Worm (Caenorhabditis elegans) whole organism, mixed stage, embryonic: Measurements from ENCODE around the gene T20D4.12.

ENCODE experiments used
- ceh-39 ChIP-seq: fragments of 150-350 bp; optimal IDR thresholded peaks from 2 replicates; lab custom pipeline; 2014; ENCODE audit warnings: missing biosample characterization, missing genetic modification characterization
- ceh-43 ChIP-seq: fragments of 200-800 bp; sonication (Bioruptor generic); optimal IDR thresholded peaks from 2 replicates; lab custom pipeline; 2018; ENCODE audit warnings: mild to moderate bottlenecking, missing genetic modification characterization, moderate library complexity, missing compliant biosample characterization
- ceh-83 ChIP-seq: fragments of 200-800 bp; sonication (Bioruptor generic); optimal IDR thresholded peaks from 2 replicates; lab custom pipeline; 2018; ENCODE audit warnings: mild to moderate bottlenecking, missing genetic modification characterization, missing compliant biosample characterization
- ces-1 ChIP-seq: fragments of 150-350 bp; optimal IDR thresholded peaks from 2 replicates; lab custom pipeline; 2014; ENCODE audit warnings: missing biosample characterization, missing genetic modification reagents, missing genetic modification characterization
- drap-1 ChIP-seq: fragments of 200-800 bp; sonication (Bioruptor generic); optimal IDR thresholded peaks from 3 replicates; lab custom pipeline; 2018; ENCODE audit warnings: mild to moderate bottlenecking, missing genetic modification characterization, missing compliant biosample characterization
- elt-1 ChIP-seq: sonication (generic microtip); optimal IDR thresholded peaks from 2 replicates; lab custom pipeline; 2017; ENCODE audit warnings: missing genetic modification characterization, mild to moderate bottlenecking, missing compliant biosample characterization, antibody characterized with exemption, moderate library complexity, borderline replicate concordance; ENCODE audit not compliant: insufficient read depth
- elt-3 ChIP-seq: fragments of 150-350 bp; optimal IDR thresholded peaks from 2 replicates; lab custom pipeline; 2014; ENCODE audit warnings: missing biosample characterization, missing genetic modification characterization
- lsy-2 ChIP-seq: fragments of 150-350 bp; optimal IDR thresholded peaks from 2 replicates; lab custom pipeline; 2014; ENCODE audit warnings: missing biosample characterization, missing genetic modification characterization
- mep-1 ChIP-seq: fragments of 150-350 bp; optimal IDR thresholded peaks from 2 replicates; lab custom pipeline; 2017; ENCODE audit warnings: missing biosample characterization, missing genetic modification reagents, missing genetic modification characterization, inconsistent platforms
- nhr-12 ChIP-seq: fragments of 150-350 bp; optimal IDR thresholded peaks from 2 replicates; lab custom pipeline; 2014; ENCODE audit warnings: missing biosample characterization, missing genetic modification characterization
- nhr-237 ChIP-seq: fragments of 150-350 bp; optimal IDR thresholded peaks from 2 replicates; lab custom pipeline; 2014; ENCODE audit warnings: missing biosample characterization, missing genetic modification characterization
- pha-4 ChIP-seq: fragments of 150-350 bp; optimal IDR thresholded peaks from 2 replicates; lab custom pipeline; 2018; ENCODE audit warnings: missing biosample characterization, missing genetic modification reagents, missing genetic modification characterization
- unc-39 ChIP-seq: fragments of 150-350 bp; optimal IDR thresholded peaks from 2 replicates; lab custom pipeline; 2014; ENCODE audit warnings: missing biosample characterization, missing genetic modification characterization
- unc-62 ChIP-seq: fragments of 150-350 bp; optimal IDR thresholded peaks from 2 replicates; lab custom pipeline; 2014; ENCODE audit warnings: missing biosample characterization, missing genetic modification reagents, missing genetic modification characterization

DNA sequence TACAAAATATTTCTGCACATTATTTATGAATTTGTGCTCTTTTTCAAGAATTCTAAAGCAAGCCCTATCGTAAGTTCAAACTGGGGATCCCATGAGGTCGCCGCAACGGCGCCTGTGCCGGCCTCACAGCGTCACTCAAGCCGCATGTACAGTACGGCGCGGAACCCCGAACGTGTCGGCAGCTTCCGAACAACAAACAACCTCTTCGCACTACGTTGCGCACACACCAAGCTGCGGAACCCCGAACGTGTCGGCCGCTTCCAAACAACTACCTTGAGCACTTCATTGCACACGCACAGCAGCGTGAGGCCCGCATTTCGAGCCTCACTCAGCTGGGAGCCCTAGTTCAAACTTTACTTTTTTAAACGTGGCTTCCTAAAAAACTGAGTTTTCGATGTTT, 2.8 kb upstream of the T20D4.12 start:
- TF ChIP-seq ces-1 (GFP tag; lab: Kevin White, UChicago) (no peak), elt-1 (tag; lab: Kevin White, UChicago) (no peak), unc-62 (GFP tag; lab: Kevin White, UChicago) (no peak), ceh-83 (GFP tag; lab: Kevin White, UChicago) (no peak), ceh-39 (tag; lab: Kevin White, UChicago) (no peak), elt-3 (no peak), ceh-43 (GFP tag; lab: Kevin White, UChicago) (no peak), drap-1 (GFP tag; lab: Kevin White, UChicago) (no peak), unc-39 (tag; lab: Kevin White, UChicago) (no peak), nhr-237 (tag; lab: Kevin White, UChicago) (no peak), mep-1 (tag; lab: Kevin White, UChicago) (no peak), lsy-2 (tag; lab: Kevin White, UChicago) (no peak), nhr-12 (no peak), pha-4 (tag; lab: Kevin White, UChicago) (no peak)
